Fruit fly (Drosophila melanogaster) whole organism, embryonic: Measurements from ENCODE around the gene InR.

Experiments
- CG10366 ChIP-seq: fragments of 200-800 bp; sonication (Bioruptor generic); IDR thresholded peaks from 2 replicates; pipeline ENCODE4 v1.3.6; 2022; ENCODE audit warnings: missing biosample characterization, missing genetic modification characterization
- CG11398 ChIP-seq: fragments of 200-800 bp; sonication (Bioruptor generic); optimal IDR thresholded peaks from 2 replicates; lab custom pipeline; 2016; ENCODE audit warnings: missing biosample characterization, missing genetic modification characterization
- CG17568 ChIP-seq: fragments of 200-800 bp; sonication (Bioruptor generic); optimal IDR thresholded peaks from 2 replicates; lab custom pipeline; 2018; ENCODE audit warnings: missing biosample characterization, mild to moderate bottlenecking, missing genetic modification characterization, moderate library complexity
- CG17912 ChIP-seq: fragments of 200-800 bp; sonication (Bioruptor generic); optimal IDR thresholded peaks from 2 replicates; lab custom pipeline; 2018; ENCODE audit warnings: missing biosample characterization, mild to moderate bottlenecking, missing genetic modification characterization
- CG3995 ChIP-seq: fragments of 200-800 bp; sonication (Bioruptor generic); optimal IDR thresholded peaks from 3 replicates; lab custom pipeline; 2016; ENCODE audit warnings: missing biosample characterization, missing genetic modification characterization
- CTCF ChIP-seq: fragments of 200-800 bp; sonication (Bioruptor generic); optimal IDR thresholded peaks from 2 replicates; lab custom pipeline; 2017; ENCODE audit warnings: missing biosample characterization, mild to moderate bottlenecking, missing genetic modification characterization, moderate library complexity
- Dbx ChIP-seq: fragments of 200-800 bp; sonication (Bioruptor generic); IDR thresholded peaks from 3 replicates; pipeline ENCODE4 v1.3.6; 2022; ENCODE audit warnings: missing biosample characterization, missing genetic modification characterization
- Ets97D ChIP-seq: fragments of 200-800 bp; sonication (Bioruptor generic); optimal IDR thresholded peaks from 3 replicates; lab custom pipeline; 2016; ENCODE audit warnings: missing biosample characterization, missing genetic modification characterization
- HLHmδ ChIP-seq: fragments of 200-800 bp; sonication (Bioruptor generic); optimal IDR thresholded peaks from 2 replicates; lab custom pipeline; 2018; ENCODE audit warnings: missing biosample characterization, mild to moderate bottlenecking, missing genetic modification characterization, moderate library complexity
- Med ChIP-seq: fragments of 200-800 bp; sonication (Bioruptor generic); peaks from one replicate; lab custom pipeline; 2016; ENCODE audit warnings: missing biosample characterization, missing genetic modification characterization, mild to moderate bottlenecking, inconsistent platforms, moderate library complexity
- cwo ChIP-seq: fragments of 200-800 bp; sonication (Bioruptor generic); optimal IDR thresholded peaks from 3 replicates; lab custom pipeline; 2017; ENCODE audit warnings: missing biosample characterization, missing genetic modification characterization, mild to moderate bottlenecking, moderate library complexity, missing genetic modification reagents
- zen ChIP-seq: fragments of 200-800 bp; sonication (Bioruptor generic); optimal IDR thresholded peaks from 3 replicates; lab custom pipeline; 2018; ENCODE audit warnings: missing biosample characterization, mild to moderate bottlenecking, missing genetic modification characterization, moderate library complexity

DNA sequence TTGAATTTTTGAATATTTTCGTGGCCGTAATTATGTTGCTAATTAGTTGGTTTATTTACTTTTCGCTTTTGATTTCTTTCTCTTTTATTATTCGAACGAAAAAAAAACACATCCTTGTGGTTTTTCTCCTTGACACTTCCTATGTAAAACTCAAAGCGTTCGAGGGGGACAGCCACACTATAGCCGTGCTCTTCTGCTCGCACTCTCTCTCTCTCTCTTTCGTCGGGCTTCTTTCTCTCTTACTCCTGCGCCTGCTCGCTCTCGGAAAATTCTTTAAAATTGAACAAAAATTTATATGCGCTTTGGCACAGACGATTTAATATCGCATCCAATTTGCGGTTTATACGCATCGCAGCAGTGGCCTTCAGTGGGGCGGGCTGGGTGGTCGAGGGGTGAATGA is 61.2 kb downstream of the InR start:
- TF ChIP-seq CG3995 (GFP tag; lab: Kevin White, UChicago) (no peak), CG10366 (GFP tag; lab: Robert Waterston, UW) (no peak), Ets97D (GFP tag; lab: Kevin White, UChicago) (no peak), zen (tag; lab: Kevin White, UChicago) (no peak), CG11398 (no peak), CG17568 (no peak), Med (GFP tag; lab: Kevin White, UChicago) (no peak), CTCF (GFP tag; lab: Kevin White, UChicago) (no peak), CG17912 (GFP tag; lab: Kevin White, UChicago) (no peak), Dbx (GFP tag; lab: Robert Waterston, UW) (no peak), HLHmδ (no peak), cwo (GFP tag; lab: Kevin White, UChicago) (no peak)
